Worm (Caenorhabditis elegans) whole organism, late embryonic: ENCODE measurements around the gene F56A11.6.

Experiments used
- C08G9.2 ChIP-seq: sonication (generic microtip); optimal IDR thresholded peaks from 2 replicates; lab custom pipeline; 2016; ENCODE audit warnings: mild to moderate bottlenecking, missing genetic modification characterization, moderate library complexity, missing compliant biosample characterization
- F13H6.1 ChIP-seq: sonication (generic microtip); optimal IDR thresholded peaks from 2 replicates; lab custom pipeline; 2016; ENCODE audit warnings: missing genetic modification characterization, missing compliant biosample characterization
- K09A11.1 ChIP-seq: sonication (generic microtip); optimal IDR thresholded peaks from 2 replicates; lab custom pipeline; 2017; ENCODE audit warnings: antibody characterized with exemption, mild to moderate bottlenecking, missing genetic modification characterization, missing compliant biosample characterization; ENCODE audit not compliant: insufficient read depth
- T23F11.4 ChIP-seq: fragments of 200-800 bp; sonication (Bioruptor generic); optimal IDR thresholded peaks from 2 replicates; lab custom pipeline; 2018; ENCODE audit warnings: mild to moderate bottlenecking, missing genetic modification characterization, missing compliant biosample characterization
- ahr-1 ChIP-seq: sonication (generic microtip); optimal IDR thresholded peaks from 2 replicates; lab custom pipeline; 2016; ENCODE audit warnings: missing genetic modification characterization, missing compliant biosample characterization
- ceh-18 ChIP-seq: sonication (generic microtip); optimal IDR thresholded peaks from 2 replicates; lab custom pipeline; 2016; ENCODE audit warnings: missing genetic modification characterization, missing compliant biosample characterization
- ceh-22 ChIP-seq: sonication (generic microtip); optimal IDR thresholded peaks from 2 replicates; lab custom pipeline; 2017; ENCODE audit warnings: missing biosample characterization, missing genetic modification characterization
- ceh-24 ChIP-seq: sonication (generic microtip); optimal IDR thresholded peaks from 2 replicates; lab custom pipeline; 2016; ENCODE audit warnings: mild to moderate bottlenecking, missing genetic modification characterization, missing compliant biosample characterization
- ceh-30 ChIP-seq: fragments of 150-350 bp; optimal IDR thresholded peaks from 2 replicates; lab custom pipeline; 2014; ENCODE audit warnings: missing biosample characterization, missing genetic modification characterization
- ceh-31 ChIP-seq: sonication (generic microtip); optimal IDR thresholded peaks from 2 replicates; lab custom pipeline; 2016; ENCODE audit warnings: missing genetic modification characterization, missing compliant biosample characterization
- ceh-34 ChIP-seq: sonication (generic microtip); optimal IDR thresholded peaks from 2 replicates; lab custom pipeline; 2016; ENCODE audit warnings: mild to moderate bottlenecking, missing genetic modification characterization, missing compliant biosample characterization
- ceh-48 ChIP-seq: sonication (generic microtip); optimal IDR thresholded peaks from 2 replicates; lab custom pipeline; 2016; ENCODE audit warnings: missing genetic modification characterization, inconsistent platforms, missing compliant biosample characterization
- ceh-6 ChIP-seq: fragments of 200-800 bp; sonication (Bioruptor generic); optimal IDR thresholded peaks from 2 replicates; lab custom pipeline; 2018; ENCODE audit warnings: mild to moderate bottlenecking, missing genetic modification characterization, missing compliant biosample characterization
- che-1 ChIP-seq: sonication (generic microtip); optimal IDR thresholded peaks from 2 replicates; lab custom pipeline; 2016; ENCODE audit warnings: mild to moderate bottlenecking, missing genetic modification characterization, missing compliant biosample characterization
- dmd-4 ChIP-seq: sonication (generic microtip); optimal IDR thresholded peaks from 2 replicates; lab custom pipeline; 2016; ENCODE audit warnings: borderline replicate concordance, missing genetic modification characterization, missing compliant biosample characterization
- dve-1 ChIP-seq: sonication (generic microtip); optimal IDR thresholded peaks from 2 replicates; lab custom pipeline; 2017; ENCODE audit warnings: antibody characterized with exemption, mild to moderate bottlenecking, missing genetic modification characterization, missing compliant biosample characterization
- elt-4 ChIP-seq: sonication (generic microtip); optimal IDR thresholded peaks from 2 replicates; lab custom pipeline; 2016; ENCODE audit warnings: missing genetic modification characterization, missing compliant biosample characterization
- ets-4 ChIP-seq: sonication (generic microtip); optimal IDR thresholded peaks from 2 replicates; lab custom pipeline; 2016; ENCODE audit warnings: missing genetic modification characterization, missing compliant biosample characterization
- eyg-1 ChIP-seq: sonication (generic microtip); optimal IDR thresholded peaks from 2 replicates; lab custom pipeline; 2016; ENCODE audit warnings: missing genotype, missing genetic modification characterization, missing compliant biosample characterization
- fax-1 ChIP-seq: sonication (generic microtip); optimal IDR thresholded peaks from 2 replicates; lab custom pipeline; 2016; ENCODE audit warnings: missing genotype, missing genetic modification characterization, missing compliant biosample characterization
- fkh-10 ChIP-seq: fragments of 150-350 bp; optimal IDR thresholded peaks from 2 replicates; lab custom pipeline; 2014; ENCODE audit warnings: missing biosample characterization, missing genetic modification reagents, missing genetic modification characterization
- gmeb-2 ChIP-seq: sonication (generic microtip); optimal IDR thresholded peaks from 2 replicates; lab custom pipeline; 2016; ENCODE audit warnings: missing genetic modification characterization, inconsistent platforms, missing compliant biosample characterization
- hlh-15 ChIP-seq: sonication (generic microtip); optimal IDR thresholded peaks from 2 replicates; lab custom pipeline; 2016; ENCODE audit warnings: missing genetic modification characterization, missing compliant biosample characterization
- hlh-30 ChIP-seq: sonication (generic microtip); optimal IDR thresholded peaks from 2 replicates; lab custom pipeline; 2017; ENCODE audit warnings: antibody characterized with exemption, missing genetic modification characterization, missing compliant biosample characterization; ENCODE audit not compliant: insufficient read depth
- hlh-6 ChIP-seq: sonication (generic microtip); optimal IDR thresholded peaks from 2 replicates; lab custom pipeline; 2016; ENCODE audit warnings: missing genotype, missing genetic modification characterization, missing compliant biosample characterization
- lin-11 ChIP-seq: fragments of 200-800 bp; sonication (Bioruptor generic); optimal IDR thresholded peaks from 2 replicates; lab custom pipeline; 2018; ENCODE audit warnings: mild to moderate bottlenecking, missing genetic modification characterization, missing compliant biosample characterization
- madf-2 ChIP-seq: sonication (generic microtip); optimal IDR thresholded peaks from 2 replicates; lab custom pipeline; 2017; ENCODE audit warnings: missing genetic modification characterization, missing compliant biosample characterization
- mec-3 ChIP-seq: sonication (generic microtip); optimal IDR thresholded peaks from 2 replicates; lab custom pipeline; 2016; ENCODE audit warnings: borderline replicate concordance, missing genetic modification characterization, missing compliant biosample characterization
- nfya-1 ChIP-seq: sonication (generic microtip); optimal IDR thresholded peaks from 2 replicates; lab custom pipeline; 2017; ENCODE audit warnings: missing genetic modification characterization, mild to moderate bottlenecking, missing compliant biosample characterization, antibody characterized with exemption, moderate library complexity
- nhr-11 ChIP-seq: fragments of 150-350 bp; optimal IDR thresholded peaks from 2 replicates; lab custom pipeline; 2014; ENCODE audit warnings: missing biosample characterization, missing genetic modification characterization
- nhr-232 ChIP-seq: sonication (generic microtip); optimal IDR thresholded peaks from 2 replicates; lab custom pipeline; 2016; ENCODE audit warnings: missing genetic modification characterization, missing compliant biosample characterization
- npax-4 ChIP-seq: sonication (generic microtip); optimal IDR thresholded peaks from 2 replicates; lab custom pipeline; 2016; ENCODE audit warnings: missing genetic modification characterization, missing compliant biosample characterization
- odd-2 ChIP-seq: sonication (generic microtip); optimal IDR thresholded peaks from 2 replicates; lab custom pipeline; 2017; ENCODE audit warnings: antibody characterized with exemption, mild to moderate bottlenecking, missing genetic modification characterization, missing compliant biosample characterization
- pax-1 ChIP-seq: fragments of 150-350 bp; optimal IDR thresholded peaks from 2 replicates; lab custom pipeline; 2014; ENCODE audit warnings: missing biosample characterization, missing genetic modification characterization
- pha-2 ChIP-seq: sonication (generic microtip); optimal IDR thresholded peaks from 2 replicates; lab custom pipeline; 2017; ENCODE audit warnings: mild to moderate bottlenecking, missing genetic modification characterization, missing compliant biosample characterization
- pros-1 ChIP-seq: fragments of 150-350 bp; optimal IDR thresholded peaks from 2 replicates; lab custom pipeline; 2014; ENCODE audit warnings: missing biosample characterization, missing genetic modification reagents, missing genetic modification characterization
- ref-2 ChIP-seq: sonication (generic microtip); optimal IDR thresholded peaks from 2 replicates; lab custom pipeline; 2016; ENCODE audit warnings: missing genetic modification characterization, missing compliant biosample characterization
- sox-2 ChIP-seq: fragments of 200-800 bp; sonication (Bioruptor generic); IDR thresholded peaks from 2 replicates; pipeline ENCODE4 v1.3.6; 2022; ENCODE audit warnings: missing genetic modification reagents, missing genetic modification characterization, missing compliant biosample characterization
- sox-4 ChIP-seq: sonication (generic microtip); optimal IDR thresholded peaks from 2 replicates; lab custom pipeline; 2017; ENCODE audit warnings: mild to moderate bottlenecking, missing genetic modification characterization, inconsistent platforms, missing compliant biosample characterization
- syd-9 ChIP-seq: sonication (generic microtip); optimal IDR thresholded peaks from 2 replicates; lab custom pipeline; 2016; ENCODE audit warnings: mild to moderate bottlenecking, missing genetic modification characterization, moderate library complexity, missing compliant biosample characterization
- tbx-2 ChIP-seq: sonication (generic microtip); optimal IDR thresholded peaks from 2 replicates; lab custom pipeline; 2016; ENCODE audit warnings: missing genetic modification characterization, missing compliant biosample characterization
- ttx-3 ChIP-seq: sonication (generic microtip); optimal IDR thresholded peaks from 2 replicates; lab custom pipeline; 2016; ENCODE audit warnings: missing genetic modification reagents, missing genetic modification characterization, missing compliant biosample characterization
- unc-55 ChIP-seq: sonication (generic microtip); optimal IDR thresholded peaks from 2 replicates; lab custom pipeline; 2017; ENCODE audit warnings: missing biosample characterization, missing genetic modification reagents, missing genetic modification characterization
- zip-5 ChIP-seq: sonication (generic microtip); optimal IDR thresholded peaks from 2 replicates; lab custom pipeline; 2016; ENCODE audit warnings: missing genetic modification characterization, missing compliant biosample characterization
- ztf-16 ChIP-seq: sonication (generic microtip); optimal IDR thresholded peaks from 2 replicates; lab custom pipeline; 2017; ENCODE audit warnings: missing genetic modification characterization, missing compliant biosample characterization

The F56A11.6 gene

ce11 chrIV:592382-592781 lies 10.4 kb upstream of the F56A11.6 start, which contains the start of gene C18H7.6:
Gene C18H7.6, minus strand, starts transcription at chrIV:592485.
- TF ChIP-seq sox-2 (GFP tag; lab: Robert Waterston, UW): no peak
- TF ChIP-seq hlh-15 (tag; lab: Kevin White, UChicago): no peak
- TF ChIP-seq dmd-4 (tag; lab: Kevin White, UChicago): no peak
- TF ChIP-seq che-1: no peak
- no peak for TF ChIP-seq tbx-2
- TF ChIP-seq odd-2: no peak
- no peak for TF ChIP-seq ceh-22 (tag; lab: Kevin White, UChicago)
- no peak for TF ChIP-seq F13H6.1 (tag; lab: Kevin White, UChicago)
- no peak for TF ChIP-seq ceh-34 (tag; lab: Kevin White, UChicago)
- no peak for TF ChIP-seq nhr-232 (tag; lab: Kevin White, UChicago)
- TF ChIP-seq syd-9 (tag; lab: Kevin White, UChicago): no peak
- TF ChIP-seq pha-2: no peak
- TF ChIP-seq fax-1 (tag; lab: Kevin White, UChicago): no peak
- TF ChIP-seq elt-4 (tag; lab: Kevin White, UChicago): no peak
- TF ChIP-seq gmeb-2 (tag; lab: Kevin White, UChicago): no peak
- no peak for TF ChIP-seq nhr-11 (tag; lab: Kevin White, UChicago)

DNA sequence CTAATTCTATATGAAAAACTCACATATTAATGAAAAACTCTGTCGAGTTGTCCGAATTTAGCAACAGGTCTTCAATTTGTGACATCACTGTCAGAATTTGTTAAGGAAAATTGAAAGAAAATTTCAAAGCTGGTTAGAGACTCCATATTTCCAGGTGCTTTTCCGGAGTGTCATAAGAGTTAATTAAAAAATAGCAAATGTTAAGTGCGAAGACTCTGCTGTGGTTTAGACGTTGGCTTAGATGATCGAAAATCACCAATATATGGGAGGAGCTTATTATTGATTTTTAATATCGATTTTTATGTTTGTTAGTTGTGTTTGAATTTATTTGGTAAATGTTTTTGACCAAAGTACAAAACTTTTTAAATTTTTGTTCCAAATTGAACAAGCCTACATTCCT lies 5.7 kb upstream of the F56A11.6 start, which contains the start of gene C18H7.12:
Gene C18H7.12, minus strand, starts transcription at position 101 of the 400 bp plus-strand sequence.
- TF ChIP-seq fkh-10: no peak
- no peak for TF ChIP-seq hlh-30 (tag; lab: Kevin White, UChicago)
- TF ChIP-seq zip-5 (tag; lab: Kevin White, UChicago): no peak
- no peak for TF ChIP-seq nfya-1 (tag; lab: Kevin White, UChicago)
- no peak for TF ChIP-seq madf-2 (tag; lab: Kevin White, UChicago)
- no peak for TF ChIP-seq ceh-6
- TF ChIP-seq npax-4: no peak
- TF ChIP-seq ceh-31 (tag; lab: Kevin White, UChicago): no peak
- no peak for TF ChIP-seq ztf-16 (tag; lab: Kevin White, UChicago)
- TF ChIP-seq C08G9.2 (tag; lab: Kevin White, UChicago): no peak
- TF ChIP-seq ttx-3 (tag; lab: Kevin White, UChicago): no peak
- TF ChIP-seq dmd-4 (tag; lab: Kevin White, UChicago): no peak
- TF ChIP-seq syd-9 (tag; lab: Kevin White, UChicago): no peak
- no peak for TF ChIP-seq elt-4 (tag; lab: Kevin White, UChicago)

ce11 chrIV:584039-584438 lies 2.0 kb upstream of the F56A11.6 start:
- no peak for TF ChIP-seq pha-2
- no peak for TF ChIP-seq dve-1
- TF ChIP-seq ceh-18: no peak
- no peak for TF ChIP-seq fkh-10
- no peak for TF ChIP-seq F13H6.1 (tag; lab: Kevin White, UChicago)
- no peak for TF ChIP-seq ceh-48 (tag; lab: Kevin White, UChicago)
- no peak for TF ChIP-seq mec-3 (tag; lab: Kevin White, UChicago)
- TF ChIP-seq K09A11.1 (tag; lab: Kevin White, UChicago): no peak
- no peak for TF ChIP-seq ahr-1
- no peak for TF ChIP-seq hlh-6 (tag; lab: Kevin White, UChicago)
- no peak for TF ChIP-seq ref-2 (tag; lab: Kevin White, UChicago)
- no peak for TF ChIP-seq ets-4 (tag; lab: Kevin White, UChicago)
- TF ChIP-seq ceh-31 (tag; lab: Kevin White, UChicago): no peak

- TF ChIP-seq ref-2 (tag; lab: Kevin White, UChicago): no peak
- TF ChIP-seq pax-1: no peak
- TF ChIP-seq unc-55 (GFP tag; lab: Kevin White, UChicago): no peak
- TF ChIP-seq pha-2: no peak
- TF ChIP-seq ceh-24: no peak
- TF ChIP-seq elt-4 (tag; lab: Kevin White, UChicago): no peak
- TF ChIP-seq T23F11.4 (GFP tag; lab: Kevin White, UChicago): no peak
- no peak for TF ChIP-seq eyg-1 (tag; lab: Kevin White, UChicago)
- TF ChIP-seq madf-2 (tag; lab: Kevin White, UChicago): no peak
- TF ChIP-seq lin-11 (tag; lab: Kevin White, UChicago): no peak
- TF ChIP-seq hlh-6 (tag; lab: Kevin White, UChicago): no peak
- no peak for TF ChIP-seq pros-1 (tag; lab: Kevin White, UChicago)
- TF ChIP-seq sox-4: no peak
- no peak for TF ChIP-seq ceh-30
Observed at ce11 chrIV:580512-580911, 1.5 kb downstream of the F56A11.6 start.
